Worm (Caenorhabditis elegans) whole organism, L2 larva: ENCODE data around the gene C27F2.7.

Source experiments
- F13H6.1 ChIP-seq: sonication (generic microtip); optimal IDR thresholded peaks from 2 replicates; lab custom pipeline; 2016; ENCODE audit warnings: missing genetic modification characterization, missing compliant biosample characterization
- R02D3.7 ChIP-seq: fragments of 150-350 bp; optimal IDR thresholded peaks from 2 replicates; lab custom pipeline; 2014; ENCODE audit warnings: missing biosample characterization, missing genetic modification characterization
- alr-1 ChIP-seq: fragments of 150-350 bp; optimal IDR thresholded peaks from 2 replicates; lab custom pipeline; 2014; ENCODE audit warnings: missing biosample characterization, missing genetic modification characterization
- aly-2 ChIP-seq: fragments of 150-350 bp; optimal IDR thresholded peaks from 2 replicates; lab custom pipeline; 2014; ENCODE audit warnings: missing biosample characterization, missing genetic modification characterization
- ama-1 ChIP-seq: fragments of 150-350 bp; optimal IDR thresholded peaks from 2 replicates; lab custom pipeline; 2018; ENCODE audit warnings: inconsistent platforms
- blmp-1 ChIP-seq: sonication (generic microtip); optimal IDR thresholded peaks from 2 replicates; lab custom pipeline; 2017; ENCODE audit warnings: missing genetic modification characterization, mild to moderate bottlenecking, missing compliant biosample characterization, antibody characterized with exemption, moderate library complexity; ENCODE audit not compliant: insufficient read depth
- ceh-16 ChIP-seq: fragments of 150-350 bp; optimal IDR thresholded peaks from 2 replicates; lab custom pipeline; 2014; ENCODE audit warnings: missing biosample characterization, missing genetic modification characterization
- ceh-82 ChIP-seq: fragments of 150-350 bp; optimal IDR thresholded peaks from 2 replicates; lab custom pipeline; 2014; ENCODE audit warnings: missing biosample characterization, missing genetic modification characterization
- egl-27 ChIP-seq: sonication (generic microtip); optimal IDR thresholded peaks from 3 replicates; lab custom pipeline; 2017; ENCODE audit warnings: missing biosample characterization, missing genetic modification reagents, missing genetic modification characterization
- elt-1 ChIP-seq: fragments of 150-350 bp; optimal IDR thresholded peaks from 2 replicates; lab custom pipeline; 2014; ENCODE audit warnings: missing biosample characterization, missing genetic modification characterization
- elt-3 ChIP-seq: sonication (generic microtip); optimal IDR thresholded peaks from 2 replicates; lab custom pipeline; 2017; ENCODE audit warnings: missing biosample characterization, missing genetic modification characterization
- fos-1 ChIP-seq: fragments of 150-350 bp; optimal IDR thresholded peaks from 2 replicates; lab custom pipeline; 2014; ENCODE audit warnings: missing biosample characterization, missing genetic modification characterization
- lin-11 ChIP-seq: fragments of 150-350 bp; sonication (generic microtip); optimal IDR thresholded peaks from 2 replicates; lab custom pipeline; 2014; ENCODE audit warnings: missing biosample characterization, missing genetic modification characterization, inconsistent platforms, mixed read lengths
- lin-39 ChIP-seq: fragments of 150-350 bp; optimal IDR thresholded peaks from 2 replicates; lab custom pipeline; 2014; ENCODE audit warnings: missing biosample characterization, missing genetic modification reagents, missing genetic modification characterization
- lsy-2 ChIP-seq, 2 experiments: fragments of 150-350 bp in 1 of 2; sonication (generic microtip) in 1 of 2; optimal IDR thresholded peaks; 2 replicates each; lab custom pipeline; 2014 to 2017; ENCODE audit warnings: missing biosample characterization in 2 of 2, missing genetic modification characterization in 2 of 2
- mab-5 ChIP-seq: fragments of 150-350 bp; optimal IDR thresholded peaks from 2 replicates; lab custom pipeline; 2014; ENCODE audit warnings: missing biosample characterization, missing genetic modification characterization
- mbf-1 ChIP-seq: sonication (generic microtip); optimal IDR thresholded peaks from 2 replicates; lab custom pipeline; 2017; ENCODE audit warnings: missing biosample characterization, missing genetic modification characterization
- nhr-10 ChIP-seq: sonication (generic microtip); optimal IDR thresholded peaks from 2 replicates; lab custom pipeline; 2017; ENCODE audit warnings: missing biosample characterization, missing genetic modification characterization
- nhr-11 ChIP-seq: fragments of 150-350 bp; optimal IDR thresholded peaks from 2 replicates; lab custom pipeline; 2014; ENCODE audit warnings: missing biosample characterization, missing genetic modification characterization
- nhr-12 ChIP-seq: fragments of 150-350 bp; optimal IDR thresholded peaks from 2 replicates; lab custom pipeline; 2014; ENCODE audit warnings: missing biosample characterization, missing genetic modification characterization
- nhr-129 ChIP-seq: fragments of 150-350 bp; optimal IDR thresholded peaks from 2 replicates; lab custom pipeline; 2014; ENCODE audit warnings: missing biosample characterization, missing genetic modification characterization
- nhr-23 ChIP-seq: fragments of 150-350 bp; optimal IDR thresholded peaks from 2 replicates; lab custom pipeline; 2014; ENCODE audit warnings: missing biosample characterization, missing genetic modification reagents, missing genetic modification characterization
- nhr-237 ChIP-seq: fragments of 150-350 bp; optimal IDR thresholded peaks from 2 replicates; lab custom pipeline; 2014; ENCODE audit warnings: missing biosample characterization, missing genetic modification characterization
- nhr-25 ChIP-seq: fragments of 150-350 bp; sonication (generic microtip); optimal IDR thresholded peaks from 3 replicates; lab custom pipeline; 2014; ENCODE audit warnings: missing biosample characterization, missing genetic modification characterization
- nhr-6 ChIP-seq: fragments of 150-350 bp; optimal IDR thresholded peaks from 2 replicates; lab custom pipeline; 2014; ENCODE audit warnings: missing biosample characterization, missing genetic modification characterization
- nhr-77 ChIP-seq: fragments of 150-350 bp; optimal IDR thresholded peaks from 2 replicates; lab custom pipeline; 2014; ENCODE audit warnings: missing biosample characterization, missing genetic modification characterization
- peb-1 ChIP-seq: fragments of 150-350 bp; optimal IDR thresholded peaks from 2 replicates; lab custom pipeline; 2014; ENCODE audit warnings: missing biosample characterization, missing genetic modification characterization
- sem-4 ChIP-seq: fragments of 150-350 bp; optimal IDR thresholded peaks from 2 replicates; lab custom pipeline; 2014; ENCODE audit warnings: missing biosample characterization, missing genetic modification reagents, missing genetic modification characterization
- sma-3 ChIP-seq: sonication (generic microtip); optimal IDR thresholded peaks from 2 replicates; lab custom pipeline; 2016; ENCODE audit warnings: missing genetic modification reagents, missing genetic modification characterization, missing compliant biosample characterization
- sma-9 ChIP-seq, 2 experiments: fragments of 150-350 bp in 1 of 2; sonication (generic microtip) in 1 of 2; optimal IDR thresholded peaks; 2 replicates each; lab custom pipeline; 2014 to 2016; ENCODE audit warnings: missing genetic modification characterization in 2 of 2, mild to moderate bottlenecking in 1 of 2, missing biosample characterization in 1 of 2, missing compliant biosample characterization in 1 of 2, missing genetic modification reagents in 1 of 2, moderate library complexity in 1 of 2
- snpc-4 ChIP-seq: fragments of 150-350 bp; optimal IDR thresholded peaks from 2 replicates; lab custom pipeline; 2014; ENCODE audit warnings: missing biosample characterization, missing genetic modification characterization
- unc-39 ChIP-seq: fragments of 150-350 bp; optimal IDR thresholded peaks from 2 replicates; lab custom pipeline; 2014; ENCODE audit warnings: missing biosample characterization, missing genetic modification characterization
- unc-55 ChIP-seq: fragments of 150-350 bp; sonication (generic microtip); optimal IDR thresholded peaks from 3 replicates; lab custom pipeline; 2014; ENCODE audit warnings: missing biosample characterization, missing genetic modification reagents, missing genetic modification characterization
- unc-62 ChIP-seq: fragments of 150-350 bp; optimal IDR thresholded peaks from 2 replicates; lab custom pipeline; 2014; ENCODE audit warnings: missing biosample characterization, missing genetic modification reagents, missing genetic modification characterization
- zag-1 ChIP-seq: fragments of 150-350 bp; optimal IDR thresholded peaks from 2 replicates; lab custom pipeline; 2014; ENCODE audit warnings: missing biosample characterization, missing genetic modification characterization
- ztf-1 ChIP-seq: fragments of 200-800 bp; sonication (Bioruptor generic); conservative IDR thresholded peaks from 2 replicates; pipeline ENCODE4 v1.3.6; 2022; ENCODE audit warnings: missing genetic modification characterization, missing compliant biosample characterization
- ztf-4 ChIP-seq: fragments of 150-350 bp; optimal IDR thresholded peaks from 2 replicates; lab custom pipeline; 2014; ENCODE audit warnings: missing biosample characterization, missing genetic modification characterization

The C27F2.7 gene

DNA sequence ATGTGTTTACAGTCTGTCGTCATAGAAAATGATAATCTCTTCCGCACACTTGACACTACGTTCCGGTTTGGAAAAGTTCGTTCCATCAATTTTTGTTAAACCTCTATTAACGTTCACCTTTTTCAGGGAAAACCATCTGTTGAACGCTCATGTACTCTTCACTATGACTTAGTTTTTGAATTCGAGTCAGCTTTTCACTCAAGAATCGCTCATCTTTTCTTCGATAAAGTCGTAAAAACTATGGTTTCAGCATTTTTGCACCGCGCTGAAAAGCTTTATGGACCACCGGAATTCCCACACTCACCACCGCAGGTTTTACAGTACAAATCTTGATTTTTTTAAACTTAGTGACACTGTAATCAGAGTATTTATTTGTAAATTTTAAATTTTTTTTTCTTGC is 39.3 kb upstream of the C27F2.7 start:
- no peak for TF ChIP-seq nhr-25 (tag; lab: Kevin White, UChicago)
- TF ChIP-seq nhr-11: no peak
- no peak for TF ChIP-seq nhr-77 (tag; lab: Kevin White, UChicago)
- TF ChIP-seq nhr-23 (tag; lab: Kevin White, UChicago): no peak
- no peak for TF ChIP-seq ztf-4 (tag; lab: Kevin White, UChicago)
- TF ChIP-seq snpc-4 (tag; lab: Kevin White, UChicago): no peak
- TF ChIP-seq nhr-12 (tag; lab: Kevin White, UChicago): no peak
- no peak for TF ChIP-seq peb-1 (tag; lab: Kevin White, UChicago)
- TF ChIP-seq elt-1 (tag; lab: Kevin White, UChicago): no peak
- no peak for TF ChIP-seq ztf-1 (GFP tag; lab: Robert Waterston, UW)
- TF ChIP-seq aly-2 (tag; lab: Kevin White, UChicago): no peak
- TF ChIP-seq elt-3 (tag; lab: Kevin White, UChicago): no peak
- no peak for TF ChIP-seq mbf-1 (tag; lab: Kevin White, UChicago)
- no peak for TF ChIP-seq nhr-10 (tag; lab: Kevin White, UChicago)
- TF ChIP-seq zag-1 (tag; lab: Kevin White, UChicago): no peak
- TF ChIP-seq F13H6.1 (tag; lab: Kevin White, UChicago): no peak
- no peak for TF ChIP-seq mab-5 (tag; lab: Kevin White, UChicago)
- TF ChIP-seq, all 48 proteins: peak for 0

DNA sequence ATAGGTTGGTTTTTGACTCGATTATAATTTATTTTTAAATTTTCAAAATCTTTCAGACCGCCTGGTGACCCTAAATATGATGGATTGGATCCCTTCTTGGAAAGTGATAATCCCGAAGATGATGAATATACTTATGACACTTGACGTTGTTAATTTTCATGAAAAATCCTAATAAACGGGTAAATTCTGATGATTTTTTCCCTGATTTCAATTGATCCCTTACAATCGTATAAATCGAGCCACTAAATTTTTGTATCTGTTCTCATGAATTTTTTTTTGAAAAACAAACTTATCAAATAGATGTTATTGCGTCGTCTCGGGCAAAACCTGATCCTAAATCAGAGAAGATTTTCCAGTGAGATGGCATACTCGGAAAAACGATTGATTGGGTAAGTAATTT is 38.7 kb upstream of the C27F2.7 start, which contains the start of gene R144.13:
R144.13 (plus strand) TSS at position 301 of the 400 bp plus-strand sequence.
- no peak for TF ChIP-seq ztf-4 (tag; lab: Kevin White, UChicago)
- no peak for TF ChIP-seq nhr-10 (tag; lab: Kevin White, UChicago)
- TF ChIP-seq elt-3 (tag; lab: Kevin White, UChicago): no peak
- TF ChIP-seq nhr-237: no peak
- no peak for TF ChIP-seq lin-11 (tag; lab: Kevin White, UChicago)
- no peak for TF ChIP-seq elt-1 (tag; lab: Kevin White, UChicago)
- no peak for TF ChIP-seq unc-62
- TF ChIP-seq ceh-82 (tag; lab: Kevin White, UChicago): no peak
- no peak for TF ChIP-seq sma-3 (GFP tag; lab: Kevin White, UChicago)
- TF ChIP-seq nhr-12 (tag; lab: Kevin White, UChicago): no peak
- TF ChIP-seq ceh-16 (tag; lab: Kevin White, UChicago): no peak
- no peak for TF ChIP-seq peb-1 (tag; lab: Kevin White, UChicago)
- TF ChIP-seq lsy-2 (tag; optimal IDR thresholded peaks at IDR 0.05; lab: Kevin White, UChicago): no peak
- TF ChIP-seq nhr-11: no peak
- no peak for TF ChIP-seq alr-1 (tag; lab: Kevin White, UChicago)
- no peak for TF ChIP-seq aly-2 (tag; lab: Kevin White, UChicago)

DNA sequence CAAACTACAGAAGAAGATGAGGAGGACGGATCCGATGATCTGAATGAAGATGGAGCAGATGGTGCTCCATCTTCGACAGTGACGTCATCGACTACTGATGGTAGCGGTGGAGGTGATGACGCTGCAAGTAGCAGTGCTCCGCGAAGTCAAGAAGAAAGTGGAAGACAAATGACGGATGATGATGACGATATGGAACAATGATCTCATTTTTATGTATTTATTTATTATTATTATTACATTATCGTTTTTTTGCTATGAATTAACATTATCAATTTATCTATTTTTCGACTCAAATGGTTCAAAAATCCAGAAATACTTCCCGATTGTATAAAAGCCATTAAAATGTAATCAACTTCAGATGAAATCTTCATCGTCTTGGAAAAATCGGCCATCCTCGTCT is 37.4 kb upstream of the C27F2.7 start, which contains the start of gene R144.3:
R144.3 (plus strand) TSS at position 301 of the 400 bp plus-strand sequence.
- TF ChIP-seq nhr-23 (tag; lab: Kevin White, UChicago) (no peak), ztf-4 (tag; lab: Kevin White, UChicago) (no peak), mab-5 (tag; lab: Kevin White, UChicago) (no peak), unc-39 (tag; lab: Kevin White, UChicago) (no peak), unc-55 (GFP tag; lab: Kevin White, UChicago) (no peak), R02D3.7 (tag; lab: Kevin White, UChicago) (no peak), lin-39 (tag; lab: Kevin White, UChicago) (no peak), elt-1 (tag; lab: Kevin White, UChicago) (no peak), fos-1 (tag; lab: Kevin White, UChicago) (no peak), sem-4 (tag; lab: Kevin White, UChicago) (no peak), unc-62 (no peak), ama-1 (lab: Kevin White, UChicago) (no peak), nhr-237 (no peak), blmp-1 (tag; lab: Kevin White, UChicago) (no peak), mbf-1 (tag; lab: Kevin White, UChicago) (no peak)

DNA sequence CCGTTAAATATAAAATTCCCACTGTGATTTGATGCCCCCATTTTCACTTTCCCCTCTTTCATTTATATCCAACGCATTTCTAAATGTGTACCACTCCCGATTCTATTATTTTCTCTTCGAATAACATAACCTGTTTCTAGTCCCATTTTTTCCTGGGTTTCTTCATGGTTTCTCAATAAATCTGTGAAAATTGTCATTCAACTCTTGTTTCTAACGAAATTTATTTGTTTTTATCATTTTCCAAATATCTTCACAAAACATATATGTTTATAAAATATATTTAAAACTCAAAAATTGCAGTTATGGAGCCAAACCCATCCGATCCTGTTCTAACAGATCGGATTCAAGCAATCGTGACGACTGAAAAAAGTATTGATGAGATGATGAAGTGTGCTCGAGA is 36.6 kb upstream of the C27F2.7 start, which contains the start of gene mdt-11:
mdt-11 (plus strand) TSS at position 301 of the 400 bp plus-strand sequence.
- TF ChIP-seq unc-39 (tag; lab: Kevin White, UChicago) (no peak), elt-1 (tag; lab: Kevin White, UChicago) (no peak), ztf-4 (tag; lab: Kevin White, UChicago) (no peak), egl-27 (tag; lab: Kevin White, UChicago) (no peak), F13H6.1 (tag; lab: Kevin White, UChicago) (no peak), blmp-1 (tag; lab: Kevin White, UChicago) (no peak), peb-1 (tag; lab: Kevin White, UChicago) (no peak), lin-11 (tag; lab: Kevin White, UChicago) (no peak), R02D3.7 (tag; lab: Kevin White, UChicago) (no peak), nhr-129 (tag; lab: Kevin White, UChicago) (no peak), nhr-6 (tag; lab: Kevin White, UChicago) (no peak), mab-5 (tag; lab: Kevin White, UChicago) (no peak), sma-9 (GFP tag; optimal IDR thresholded peaks at IDR 0.05; lab: Kevin White, UChicago) (no peak), sma-9 (tag; optimal IDR thresholded peaks at IDR 0.05; lab: Kevin White, UChicago) (no peak), mbf-1 (tag; lab: Kevin White, UChicago) (no peak)
- TF ChIP-seq, all 48 proteins: peak for 0
